Worm (Caenorhabditis elegans) whole organism, L4 larva: ENCODE measurements around the gene mrck-1.

Source experiments
- F26F4.8 ChIP-seq: fragments of 200-800 bp; sonication (Bioruptor generic); conservative IDR thresholded peaks from 2 replicates; pipeline ENCODE4 v1.3.6; 2022; ENCODE audit warnings: missing genetic modification characterization, missing compliant biosample characterization
- R02D3.7 ChIP-seq: fragments of 150-350 bp; sonication (generic microtip); optimal IDR thresholded peaks from 3 replicates; lab custom pipeline; 2014; ENCODE audit warnings: missing biosample characterization, missing genetic modification characterization
- Y105C5A.15 ChIP-seq: fragments of 200-800 bp; sonication (Bioruptor generic); IDR thresholded peaks from 2 replicates; pipeline ENCODE4 v1.3.6; 2022; ENCODE audit warnings: missing genetic modification characterization, missing compliant biosample characterization
- Y75B8A.6 ChIP-seq: fragments of 200-800 bp; sonication (Bioruptor generic); IDR thresholded peaks from 2 replicates; pipeline ENCODE4 v1.3.6; 2022; ENCODE audit warnings: missing genetic modification reagents, missing genetic modification characterization, missing compliant biosample characterization
- ZK546.5 ChIP-seq, 2 experiments: sonication (generic microtip); optimal IDR thresholded peaks; 2 replicates each; lab custom pipeline; 2017; ENCODE audit warnings: missing biosample characterization in 2 of 2, missing genetic modification characterization in 2 of 2
- ama-1 ChIP-seq: fragments of 150-350 bp; optimal IDR thresholded peaks from 2 replicates; lab custom pipeline; 2014; ENCODE audit warnings: inconsistent platforms, mixed read lengths
- arid-1 ChIP-seq: fragments of 200-800 bp; sonication (Bioruptor generic); conservative IDR thresholded peaks from 2 replicates; pipeline ENCODE4 v1.3.6; 2022; ENCODE audit warnings: missing genetic modification reagents, missing genetic modification characterization, missing compliant biosample characterization
- attf-4 ChIP-seq: sonication (generic microtip); optimal IDR thresholded peaks from 3 replicates; lab custom pipeline; 2017; ENCODE audit warnings: missing biosample characterization, missing genetic modification characterization
- ceh-28 ChIP-seq: fragments of 150-350 bp; optimal IDR thresholded peaks from 2 replicates; lab custom pipeline; 2014; ENCODE audit warnings: missing biosample characterization, missing genetic modification reagents, missing genetic modification characterization
- ceh-32 ChIP-seq: sonication (generic microtip); optimal IDR thresholded peaks from 2 replicates; lab custom pipeline; 2016; ENCODE audit warnings: mild to moderate bottlenecking, missing genetic modification characterization, missing compliant biosample characterization; ENCODE audit not compliant: poor library complexity
- ceh-82 ChIP-seq: sonication (generic microtip); optimal IDR thresholded peaks from 2 replicates; lab custom pipeline; 2017; ENCODE audit warnings: missing biosample characterization, missing genetic modification characterization
- cey-2 ChIP-seq: sonication (generic microtip); optimal IDR thresholded peaks from 3 replicates; lab custom pipeline; 2017; ENCODE audit warnings: missing genetic modification characterization, mild to moderate bottlenecking, missing compliant biosample characterization, antibody characterized with exemption, borderline replicate concordance; ENCODE audit not compliant: insufficient read depth
- ctbp-1 ChIP-seq: fragments of 200-800 bp; sonication (Bioruptor generic); IDR thresholded peaks from 2 replicates; pipeline ENCODE4 v1.3.6; 2022; ENCODE audit warnings: missing genetic modification reagents, missing genetic modification characterization, missing compliant biosample characterization
- daf-19 ChIP-seq: fragments of 200-800 bp; sonication (Bioruptor generic); conservative IDR thresholded peaks from 2 replicates; pipeline ENCODE4 v1.3.6; 2022; ENCODE audit warnings: missing genetic modification characterization, missing compliant biosample characterization
- dmd-8 ChIP-seq: fragments of 200-800 bp; sonication (Bioruptor generic); IDR thresholded peaks from 2 replicates; pipeline ENCODE4 v1.3.6; 2022; ENCODE audit warnings: missing genetic modification characterization, missing compliant biosample characterization
- dmd-9 ChIP-seq: fragments of 200-800 bp; sonication (Bioruptor generic); IDR thresholded peaks from 2 replicates; pipeline ENCODE4 v1.3.6; 2022; ENCODE audit warnings: missing genetic modification reagents, missing genetic modification characterization, missing compliant biosample characterization
- dve-1 ChIP-seq: sonication (generic microtip); optimal IDR thresholded peaks from 2 replicates; lab custom pipeline; 2017; ENCODE audit warnings: antibody characterized with exemption, mild to moderate bottlenecking, missing genetic modification characterization, missing compliant biosample characterization; ENCODE audit not compliant: insufficient read depth
- egl-27 ChIP-seq: sonication (generic microtip); optimal IDR thresholded peaks from 3 replicates; lab custom pipeline; 2017; ENCODE audit warnings: missing biosample characterization, missing genetic modification reagents, missing genetic modification characterization
- egl-43 ChIP-seq: fragments of 200-800 bp; sonication (Bioruptor generic); IDR thresholded peaks from 2 replicates; pipeline ENCODE4 v1.3.6; 2022; ENCODE audit warnings: missing genetic modification reagents, missing genetic modification characterization, missing compliant biosample characterization
- fos-1 ChIP-seq: fragments of 150-350 bp; optimal IDR thresholded peaks from 2 replicates; lab custom pipeline; 2014; ENCODE audit warnings: missing biosample characterization, missing genetic modification characterization
- gei-8 ChIP-seq: fragments of 200-800 bp; sonication (Bioruptor generic); optimal IDR thresholded peaks from 2 replicates; lab custom pipeline; 2018; ENCODE audit warnings: mild to moderate bottlenecking, missing genetic modification characterization, missing compliant biosample characterization
- hif-1 ChIP-seq, 2 experiments: sonication (generic microtip); optimal IDR thresholded peaks; 2 replicates each; lab custom pipeline; 2016 to 2017; ENCODE audit warnings: missing compliant biosample characterization in 2 of 2, missing genetic modification characterization in 2 of 2, missing genetic modification reagents in 2 of 2, missing genotype in 2 of 2, mild to moderate bottlenecking in 1 of 2
- jun-1 ChIP-seq: fragments of 150-350 bp; optimal IDR thresholded peaks from 2 replicates; lab custom pipeline; 2014; ENCODE audit warnings: missing biosample characterization, missing genetic modification reagents, missing genetic modification characterization
- lim-7 ChIP-seq: fragments of 200-800 bp; sonication (Bioruptor generic); IDR thresholded peaks from 2 replicates; pipeline ENCODE4 v1.3.6; 2022; ENCODE audit warnings: missing genetic modification characterization, missing compliant biosample characterization
- lin-1 ChIP-seq: fragments of 200-800 bp; sonication (Bioruptor generic); IDR thresholded peaks from 2 replicates; pipeline ENCODE4 v1.3.6; 2022; ENCODE audit warnings: missing genetic modification reagents, missing genetic modification characterization, missing compliant biosample characterization
- lir-3 ChIP-seq: sonication (generic microtip); optimal IDR thresholded peaks from 2 replicates; lab custom pipeline; 2016; ENCODE audit warnings: mild to moderate bottlenecking, missing genetic modification characterization, missing compliant biosample characterization
- madf-5 ChIP-seq, 2 experiments: fragments of 200-800 bp; sonication (Bioruptor generic); IDR thresholded peaks; 2 replicates each; pipeline ENCODE4 v1.3.6; 2022; ENCODE audit warnings: missing compliant biosample characterization in 2 of 2, missing genetic modification characterization in 2 of 2
- madf-9 ChIP-seq: fragments of 200-800 bp; sonication (Bioruptor generic); conservative IDR thresholded peaks from 2 replicates; pipeline ENCODE4 v1.3.6; 2022; ENCODE audit warnings: missing genetic modification reagents, missing genetic modification characterization, missing compliant biosample characterization
- mxl-2 ChIP-seq: fragments of 200-800 bp; sonication (Bioruptor generic); conservative IDR thresholded peaks from 2 replicates; pipeline ENCODE4 v1.3.6; 2022; ENCODE audit warnings: missing genetic modification reagents, missing genetic modification characterization, missing compliant biosample characterization
- nhr-102 ChIP-seq: sonication (generic microtip); optimal IDR thresholded peaks from 2 replicates; lab custom pipeline; 2016; ENCODE audit warnings: mild to moderate bottlenecking, missing genetic modification characterization, moderate library complexity, missing compliant biosample characterization
- nhr-11 ChIP-seq: fragments of 150-350 bp; optimal IDR thresholded peaks from 2 replicates; lab custom pipeline; 2014; ENCODE audit warnings: missing biosample characterization, missing genetic modification characterization
- nhr-28 ChIP-seq: fragments of 150-350 bp; optimal IDR thresholded peaks from 2 replicates; lab custom pipeline; 2014; ENCODE audit warnings: missing biosample characterization, missing genetic modification characterization
- nhr-6 ChIP-seq: fragments of 150-350 bp; optimal IDR thresholded peaks from 2 replicates; lab custom pipeline; 2014; ENCODE audit warnings: missing biosample characterization, missing genetic modification characterization
- nhr-76 ChIP-seq: fragments of 150-350 bp; optimal IDR thresholded peaks from 2 replicates; lab custom pipeline; 2014; ENCODE audit warnings: missing biosample characterization, missing genetic modification characterization
- nhr-77 ChIP-seq: fragments of 150-350 bp; optimal IDR thresholded peaks from 2 replicates; lab custom pipeline; 2014; ENCODE audit warnings: missing biosample characterization, missing genetic modification characterization
- php-3 ChIP-seq: fragments of 200-800 bp; sonication (Bioruptor generic); IDR thresholded peaks from 2 replicates; pipeline ENCODE4 v1.3.6; 2022; ENCODE audit warnings: missing genetic modification reagents, missing genetic modification characterization, missing compliant biosample characterization
- set-16 ChIP-seq: fragments of 200-800 bp; sonication (Bioruptor generic); IDR thresholded peaks from 2 replicates; pipeline ENCODE4 v1.3.6; 2022; ENCODE audit warnings: missing genetic modification reagents, missing genetic modification characterization, missing compliant biosample characterization
- snpc-1.2 ChIP-seq: fragments of 200-800 bp; sonication (Bioruptor generic); IDR thresholded peaks from 2 replicates; pipeline ENCODE4 v1.3.6; 2022; ENCODE audit warnings: missing genetic modification reagents, missing genetic modification characterization, missing compliant biosample characterization
- spr-3 ChIP-seq: fragments of 200-800 bp; sonication (Bioruptor generic); optimal IDR thresholded peaks from 2 replicates; lab custom pipeline; 2018; ENCODE audit warnings: mild to moderate bottlenecking, missing genetic modification characterization, missing compliant biosample characterization
- tag-97 ChIP-seq: fragments of 200-800 bp; sonication (Bioruptor generic); IDR thresholded peaks from 2 replicates; pipeline ENCODE4 v1.3.6; 2022; ENCODE audit warnings: missing genetic modification characterization, missing compliant biosample characterization
- tra-1 ChIP-seq: fragments of 200-800 bp; sonication (Bioruptor generic); IDR thresholded peaks from 2 replicates; pipeline ENCODE4 v1.3.6; 2022; ENCODE audit warnings: missing genetic modification reagents, missing genetic modification characterization, missing compliant biosample characterization
- unc-62 ChIP-seq, 3 experiments: fragments of 150-350 bp in 1 of 3; sonication (generic microtip); optimal IDR thresholded peaks in 2 of 3; peaks in 1 of 3; 1 replicate in 1 of 3; 2 replicates in 2 of 3; lab custom pipeline; 2014 to 2017; ENCODE audit warnings: missing biosample characterization in 3 of 3, missing genetic modification characterization in 3 of 3, missing genetic modification reagents in 3 of 3, missing genotype in 1 of 3
- zag-1 ChIP-seq: fragments of 150-350 bp; optimal IDR thresholded peaks from 2 replicates; lab custom pipeline; 2014; ENCODE audit warnings: missing biosample characterization, missing genetic modification characterization
- zip-2 ChIP-seq: fragments of 150-350 bp; optimal IDR thresholded peaks from 2 replicates; lab custom pipeline; 2014; ENCODE audit warnings: missing biosample characterization, missing genetic modification characterization
- ztf-7 ChIP-seq: fragments of 150-350 bp; optimal IDR thresholded peaks from 2 replicates; lab custom pipeline; 2014; ENCODE audit warnings: missing biosample characterization, missing genetic modification characterization

mrck-1 gene

DNA sequence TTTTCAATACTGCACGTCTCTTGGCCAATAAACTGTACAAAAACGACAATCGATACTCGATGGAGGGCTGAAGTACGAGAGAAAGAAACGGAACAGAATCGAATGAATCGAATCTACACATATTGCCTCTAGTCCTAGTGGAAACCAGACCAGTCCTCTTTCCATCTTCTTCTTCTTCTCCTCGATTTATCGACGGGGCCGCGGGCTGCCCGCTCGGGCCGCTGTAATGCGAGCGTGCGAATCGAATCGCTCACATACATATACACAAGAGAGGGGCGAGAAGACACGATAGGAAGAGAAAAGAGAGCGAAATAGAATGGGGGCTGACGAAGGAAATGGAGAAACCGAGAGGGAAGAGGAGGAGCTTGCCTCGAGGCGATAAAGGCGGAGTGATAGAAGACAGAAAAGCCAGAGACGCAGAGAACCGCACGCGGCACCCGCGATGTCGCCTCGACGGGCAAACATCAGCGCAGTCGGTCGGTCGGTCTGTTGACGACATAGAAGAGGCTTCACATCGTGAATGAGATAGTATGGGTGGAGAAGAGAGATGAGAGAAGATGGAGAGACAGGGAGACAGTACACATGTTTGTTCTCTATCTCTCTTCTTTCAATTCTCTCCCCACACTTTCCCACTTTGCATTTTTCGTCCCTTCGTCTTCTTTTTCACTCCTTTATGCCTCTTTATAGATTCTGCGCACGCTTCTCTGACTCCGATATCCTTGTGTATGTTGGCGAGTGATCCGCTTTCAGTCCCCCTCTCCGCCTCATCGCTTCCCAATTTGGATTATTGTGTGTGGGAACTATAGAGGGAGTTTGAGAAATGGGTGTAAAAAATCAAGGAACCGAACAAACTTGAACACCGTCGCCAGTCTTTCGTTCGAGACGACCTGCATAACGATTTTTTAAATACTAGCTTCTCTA is 39.5 kb downstream of the mrck-1 start (continued):
- TF ChIP-seq Y75B8A.6 (GFP tag; lab: Robert Waterston, UW) (no peak; the same call in 1 of the 2 replicates), R02D3.7 (no peak), spr-3 (peak; percentile 41), dmd-8 (GFP tag; lab: Robert Waterston, UW) (peak; percentile 75; the same call in 1 of the 2 replicates), lir-3 (tag; lab: Kevin White, UChicago) (no peak), ztf-7 (tag; lab: Kevin White, UChicago) (peak; percentile 13), zip-2 (tag; lab: Kevin White, UChicago) (peak; percentile 51), nhr-77 (tag; lab: Kevin White, UChicago) (peak; percentile 13), nhr-11 (tag; lab: Kevin White, UChicago) (peak; percentile 91), lim-7 (no peak), madf-5 (GFP tag; IDR thresholded peaks at IDR 0.05; lab: Robert Waterston, UW) (no peak; a peak in 1 of 4 replicates), dve-1 (tag; lab: Kevin White, UChicago) (peak; percentile 97), jun-1 (peak; percentile 72)

- TF ChIP-seq ctbp-1 (GFP tag; lab: Robert Waterston, UW), result no peak; the same call in 1 of the 2 replicates
- TF ChIP-seq daf-19 (GFP tag; lab: Robert Waterston, UW), result no peak
- TF ChIP-seq nhr-28 (tag; lab: Kevin White, UChicago), result peak; percentile 21
- TF ChIP-seq zag-1, result no peak
- TF ChIP-seq set-16, result peak; percentile 22; the same call in 1 of the 2 replicates
- no peak for TF ChIP-seq ceh-32 (tag; lab: Kevin White, UChicago)
- TF ChIP-seq Y105C5A.15 (GFP tag; lab: Robert Waterston, UW), result 0 out of 2 replicates have a peak, but pooled peaks have one; percentile 21
- TF ChIP-seq lin-1 (GFP tag; lab: Robert Waterston, UW), result peak; percentile 45
- no peak for TF ChIP-seq tag-97
- TF ChIP-seq ZK546.5 (tag; optimal IDR thresholded peaks at IDR 0.05; lab: Kevin White, UChicago), result no peak
- TF ChIP-seq mxl-2 (GFP tag; lab: Robert Waterston, UW), result no peak
- TF ChIP-seq cey-2 (tag; lab: Kevin White, UChicago), result no peak
- TF ChIP-seq ceh-28 (tag; lab: Kevin White, UChicago), result no peak
- TF ChIP-seq tra-1 (GFP tag; lab: Robert Waterston, UW), result 0 out of 2 replicates have a peak, but pooled peaks have one; percentile 8
- TF ChIP-seq nhr-76 (tag; lab: Kevin White, UChicago), result no peak
- TF ChIP-seq nhr-102 (tag; lab: Kevin White, UChicago), result no peak
- peak; percentile 61 for TF ChIP-seq madf-9 (GFP tag; lab: Robert Waterston, UW)
- 0 out of 2 replicates have a peak, but pooled peaks have one; percentile 46 for TF ChIP-seq egl-43 (GFP tag; lab: Robert Waterston, UW)
- 0 out of 2 replicates have a peak, but pooled peaks have one; percentile 41 for TF ChIP-seq snpc-1.2 (GFP tag; lab: Robert Waterston, UW)
- no peak for TF ChIP-seq dve-1 (tag; lab: Kevin White, UChicago)
- TF ChIP-seq dmd-9, result no peak
- no peak for TF ChIP-seq F26F4.8 (GFP tag; lab: Robert Waterston, UW)
- no peak for TF ChIP-seq egl-27 (tag; lab: Kevin White, UChicago)
- TF ChIP-seq arid-1 (GFP tag; lab: Robert Waterston, UW), result 0 out of 2 replicates have a peak, but pooled peaks have one; percentile 29
- no peak for TF ChIP-seq attf-4 (tag; lab: Kevin White, UChicago)
- TF ChIP-seq ceh-82, result no peak
- TF ChIP-seq lim-7, result no peak
- peak; percentile 3 for TF ChIP-seq nhr-6 (tag; lab: Kevin White, UChicago)
- TF ChIP-seq nhr-77 (tag; lab: Kevin White, UChicago), result no peak
- TF ChIP-seq ama-1, result no peak
- peak; percentile 7 for TF ChIP-seq nhr-11 (tag; lab: Kevin White, UChicago)
- TF ChIP-seq fos-1 (tag; lab: Kevin White, UChicago), result no peak
- peak; percentile 53 for TF ChIP-seq php-3
- TF ChIP-seq hif-1 (tag; optimal IDR thresholded peaks at IDR 0.05; lab: Kevin White, UChicago), result no peak
- peak in 1 of 2 experiments; percentile 83 for TF ChIP-seq unc-62 (GFP tag; optimal IDR thresholded peaks at IDR 0.05 in 1 of 2; lab: Kevin White, UChicago)
- TF ChIP-seq unc-62 (tag; optimal IDR thresholded peaks at IDR 0.05; lab: Kevin White, UChicago), result no peak
- TF ChIP-seq gei-8 (GFP tag; lab: Kevin White, UChicago), result peak; percentile 54
Observed at ce11 chrV:6226530-6227125, 40.5 kb downstream of the mrck-1 start, which contains the start of gene W06H8.6. Gene W06H8.6, minus strand, starts transcription at chrV:6227010.
